Fruit fly (Drosophila melanogaster) whole organism, embryonic: ENCODE results near the gene Vti1b.

ENCODE experiments used
- Ada2b ChIP-seq: fragments of 200-800 bp; sonication (Bioruptor generic); IDR thresholded peaks from 2 replicates; pipeline ENCODE4 v1.3.6; 2022; ENCODE audit warnings: missing biosample characterization, missing genetic modification characterization
- Asciz ChIP-seq: fragments of 200-800 bp; sonication (Bioruptor generic); optimal IDR thresholded peaks from 2 replicates; lab custom pipeline; 2017; ENCODE audit warnings: missing biosample characterization, mild to moderate bottlenecking, missing genetic modification characterization, missing genetic modification reagents
- CG10462 ChIP-seq: fragments of 200-800 bp; sonication (Bioruptor generic); optimal IDR thresholded peaks from 2 replicates; lab custom pipeline; 2016; ENCODE audit warnings: missing biosample characterization, missing genetic modification characterization
- CG11398 ChIP-seq: fragments of 200-800 bp; sonication (Bioruptor generic); optimal IDR thresholded peaks from 2 replicates; lab custom pipeline; 2016; ENCODE audit warnings: missing biosample characterization, missing genetic modification characterization
- CG11504 ChIP-seq: fragments of 200-800 bp; sonication (Bioruptor generic); optimal IDR thresholded peaks from 3 replicates; lab custom pipeline; 2019; ENCODE audit warnings: missing biosample characterization, mild to moderate bottlenecking, missing genetic modification characterization, moderate library complexity
- CG12391 ChIP-seq: fragments of 200-800 bp; sonication (Bioruptor generic); optimal IDR thresholded peaks from 3 replicates; lab custom pipeline; 2018; ENCODE audit warnings: missing biosample characterization, mild to moderate bottlenecking, missing genetic modification characterization, moderate library complexity
- CG14667 ChIP-seq: fragments of 200-800 bp; sonication (Bioruptor generic); IDR thresholded peaks from 2 replicates; pipeline ENCODE4 v1.3.6; 2022; ENCODE audit warnings: missing biosample characterization, missing genetic modification characterization
- CG14860 ChIP-seq: fragments of 200-800 bp; sonication (Bioruptor generic); IDR thresholded peaks from 3 replicates; pipeline ENCODE4 v1.3.6; 2022; ENCODE audit warnings: missing biosample characterization, missing genetic modification characterization; ENCODE audit not compliant: partially characterized antibody
- CG14965 ChIP-seq: fragments of 200-800 bp; sonication (Bioruptor generic); optimal IDR thresholded peaks from 2 replicates; lab custom pipeline; 2016; ENCODE audit warnings: missing biosample characterization, missing genetic modification characterization, borderline replicate concordance
- CG15514 ChIP-seq: fragments of 200-800 bp; sonication (Bioruptor generic); optimal IDR thresholded peaks from 3 replicates; lab custom pipeline; 2017; ENCODE audit warnings: missing biosample characterization, missing genetic modification characterization, mild to moderate bottlenecking, moderate library complexity, missing genetic modification reagents
- CG15696 ChIP-seq: fragments of 200-800 bp; sonication (Bioruptor generic); optimal IDR thresholded peaks from 2 replicates; lab custom pipeline; 2019; ENCODE audit warnings: missing biosample characterization, mild to moderate bottlenecking, missing genetic modification characterization, moderate library complexity
- CG16815 ChIP-seq: fragments of 200-800 bp; sonication (Bioruptor generic); optimal IDR thresholded peaks from 3 replicates; lab custom pipeline; 2017; ENCODE audit warnings: missing biosample characterization, mild to moderate bottlenecking, missing genetic modification characterization
- CG31388 ChIP-seq: fragments of 200-800 bp; sonication (Bioruptor generic); optimal IDR thresholded peaks from 2 replicates; lab custom pipeline; 2016; ENCODE audit warnings: missing biosample characterization, missing genetic modification characterization
- CG31441 ChIP-seq: fragments of 200-800 bp; sonication (Bioruptor generic); IDR thresholded peaks from 2 replicates; pipeline ENCODE4 v1.3.6; 2022; ENCODE audit warnings: missing biosample characterization, missing genetic modification characterization
- CG3847 ChIP-seq: fragments of 200-800 bp; sonication (Bioruptor generic); IDR thresholded peaks from 2 replicates; pipeline ENCODE4 v1.3.6; 2022; ENCODE audit warnings: missing biosample characterization, missing genetic modification characterization
- CG4282 ChIP-seq: fragments of 200-800 bp; sonication (Bioruptor generic); optimal IDR thresholded peaks from 2 replicates; lab custom pipeline; 2016; ENCODE audit warnings: missing biosample characterization, missing genetic modification characterization
- CG4328 ChIP-seq: fragments of 200-800 bp; sonication (Bioruptor generic); optimal IDR thresholded peaks from 3 replicates; lab custom pipeline; 2017; ENCODE audit warnings: missing biosample characterization, missing genetic modification reagents, missing genetic modification characterization
- CG6254 ChIP-seq: fragments of 200-800 bp; sonication (Bioruptor generic); optimal IDR thresholded peaks from 3 replicates; lab custom pipeline; 2017; ENCODE audit warnings: mild to moderate bottlenecking, missing biosample characterization, missing genetic modification reagents, missing genetic modification characterization
- CG7357 ChIP-seq: fragments of 200-800 bp; sonication (Bioruptor generic); IDR thresholded peaks from 3 replicates; pipeline ENCODE4 v1.3.6; 2022; ENCODE audit warnings: missing biosample characterization, missing genetic modification characterization
- CG7745 ChIP-seq: fragments of 200-800 bp; sonication (Bioruptor generic); optimal IDR thresholded peaks from 2 replicates; lab custom pipeline; 2018; ENCODE audit warnings: missing biosample characterization, mild to moderate bottlenecking, missing genetic modification characterization, moderate library complexity
- D19B ChIP-seq: fragments of 200-800 bp; sonication (Bioruptor generic); optimal IDR thresholded peaks from 2 replicates; lab custom pipeline; 2017; ENCODE audit warnings: missing biosample characterization, mild to moderate bottlenecking, missing genetic modification characterization
- Drgx ChIP-seq: fragments of 200-800 bp; sonication (Bioruptor generic); IDR thresholded peaks from 2 replicates; pipeline ENCODE4 v1.3.6; 2022; ENCODE audit warnings: missing biosample characterization, missing genetic modification characterization
- ERR ChIP-seq: fragments of 200-800 bp; sonication (Bioruptor generic); optimal IDR thresholded peaks from 2 replicates; lab custom pipeline; 2016; ENCODE audit warnings: missing biosample characterization, missing genetic modification characterization
- HLH3B ChIP-seq: fragments of 200-800 bp; sonication (Bioruptor generic); IDR thresholded peaks from 2 replicates; pipeline ENCODE4 v1.3.6; 2022; ENCODE audit warnings: missing biosample characterization, missing genetic modification characterization
- Hmr ChIP-seq: fragments of 200-800 bp; sonication (Bioruptor generic); optimal IDR thresholded peaks from 3 replicates; lab custom pipeline; 2017; ENCODE audit warnings: mild to moderate bottlenecking, missing biosample characterization, missing genetic modification reagents, missing genetic modification characterization
- Meics ChIP-seq: fragments of 200-800 bp; sonication (Bioruptor generic); optimal IDR thresholded peaks from 2 replicates; lab custom pipeline; 2017; ENCODE audit warnings: missing biosample characterization, mild to moderate bottlenecking, missing genetic modification characterization
- Neu2 ChIP-seq: fragments of 200-800 bp; sonication (Bioruptor generic); optimal IDR thresholded peaks from 3 replicates; lab custom pipeline; 2016; ENCODE audit warnings: missing biosample characterization, missing genetic modification characterization, borderline replicate concordance
- Ssrp ChIP-seq: fragments of 200-800 bp; sonication (Bioruptor generic); optimal IDR thresholded peaks from 2 replicates; lab custom pipeline; 2018; ENCODE audit warnings: missing biosample characterization, mild to moderate bottlenecking, missing genetic modification characterization, moderate library complexity
- TFAM ChIP-seq: fragments of 200-800 bp; sonication (Bioruptor generic); optimal IDR thresholded peaks from 2 replicates; lab custom pipeline; 2017; ENCODE audit warnings: missing biosample characterization, missing genetic modification characterization, inconsistent platforms
- Taf1 ChIP-seq: fragments of 200-800 bp; sonication (Bioruptor generic); IDR thresholded peaks from 2 replicates; pipeline ENCODE4 v1.3.6; 2022; ENCODE audit warnings: missing biosample characterization, missing genetic modification characterization
- az2 ChIP-seq: fragments of 200-800 bp; sonication (Bioruptor generic); optimal IDR thresholded peaks from 3 replicates; lab custom pipeline; 2016; ENCODE audit warnings: missing biosample characterization, missing genetic modification characterization
- cg ChIP-seq: fragments of 200-800 bp; sonication (Bioruptor generic); optimal IDR thresholded peaks from 3 replicates; lab custom pipeline; 2019; ENCODE audit warnings: missing biosample characterization, mild to moderate bottlenecking, missing genetic modification characterization, moderate library complexity
- eve ChIP-seq, 2 experiments: fragments of >200 bp; optimal IDR thresholded peaks; 2 replicates each; lab custom pipeline; 2017; ENCODE audit warnings: missing biosample characterization in 2 of 2, missing genetic modification characterization in 2 of 2
- ftz-f1 ChIP-seq: fragments of 200-800 bp; sonication (Bioruptor generic); optimal IDR thresholded peaks from 2 replicates; lab custom pipeline; 2016; ENCODE audit warnings: missing biosample characterization, missing genetic modification characterization
- fu2 ChIP-seq: fragments of 200-800 bp; sonication (Bioruptor generic); optimal IDR thresholded peaks from 2 replicates; lab custom pipeline; 2016; ENCODE audit warnings: missing biosample characterization, missing genetic modification characterization
- gsb ChIP-seq: fragments of 200-800 bp; sonication (Bioruptor generic); IDR thresholded peaks from 2 replicates; pipeline ENCODE4 v1.3.6; 2022; ENCODE audit warnings: missing biosample characterization, missing genetic modification characterization
- gsb-n ChIP-seq: fragments of 200-800 bp; sonication (Bioruptor generic); optimal IDR thresholded peaks from 3 replicates; lab custom pipeline; 2018; ENCODE audit warnings: missing biosample characterization, mild to moderate bottlenecking, missing genetic modification characterization
- gt ChIP-seq: fragments of 200-800 bp; sonication (Bioruptor generic); IDR thresholded peaks from 2 replicates; pipeline ENCODE4 v1.3.6; 2022; ENCODE audit warnings: missing biosample characterization, missing genetic modification characterization
- ham ChIP-seq: fragments of 200-800 bp; sonication (Bioruptor generic); IDR thresholded peaks from 2 replicates; pipeline ENCODE4 v1.3.6; 2022; ENCODE audit warnings: missing biosample characterization, missing genetic modification characterization
- hb ChIP-seq: fragments of 200-800 bp; sonication (Bioruptor generic); IDR thresholded peaks from 3 replicates; pipeline ENCODE4 v1.3.6; 2022; ENCODE audit warnings: missing biosample characterization, missing genetic modification characterization; ENCODE audit not compliant: partially characterized antibody
- lbe ChIP-seq: fragments of 200-800 bp; sonication (Bioruptor generic); optimal IDR thresholded peaks from 2 replicates; lab custom pipeline; 2016; ENCODE audit warnings: missing biosample characterization, mild to moderate bottlenecking, missing genetic modification characterization
- lmd ChIP-seq: fragments of 200-800 bp; sonication (Bioruptor generic); IDR thresholded peaks from 2 replicates; pipeline ENCODE4 v1.3.6; 2022; ENCODE audit warnings: missing biosample characterization, missing genetic modification characterization
- pros ChIP-seq: fragments of 200-800 bp; sonication (Bioruptor generic); optimal IDR thresholded peaks from 3 replicates; lab custom pipeline; 2019; ENCODE audit warnings: missing biosample characterization, mild to moderate bottlenecking, missing genetic modification characterization, moderate library complexity
- shn ChIP-seq: fragments of 200-800 bp; sonication (Bioruptor generic); optimal IDR thresholded peaks from 3 replicates; lab custom pipeline; 2016; ENCODE audit warnings: missing biosample characterization, missing genetic modification characterization
- tgo ChIP-seq: fragments of 200-800 bp; sonication (Bioruptor generic); IDR thresholded peaks from 3 replicates; pipeline ENCODE4 v1.3.6; 2022; ENCODE audit warnings: missing biosample characterization, missing genetic modification characterization
- toy ChIP-seq: fragments of 200-800 bp; sonication (Bioruptor generic); IDR thresholded peaks from 2 replicates; pipeline ENCODE4 v1.3.6; 2022; ENCODE audit warnings: missing biosample characterization, missing genetic modification characterization
- twi ChIP-seq: fragments of 200-800 bp; optimal IDR thresholded peaks from 2 replicates; lab custom pipeline; 2019; ENCODE audit warnings: missing biosample characterization, mild to moderate bottlenecking, missing genetic modification characterization, moderate library complexity
- vfl ChIP-seq: fragments of 200-800 bp; sonication (Bioruptor generic); optimal IDR thresholded peaks from 2 replicates; lab custom pipeline; 2016; ENCODE audit warnings: missing biosample characterization, missing genetic modification characterization
- wor ChIP-seq: fragments of 200-800 bp; sonication (Bioruptor generic); IDR thresholded peaks from 2 replicates; pipeline ENCODE4 v1.3.6; 2022; ENCODE audit warnings: missing biosample characterization, missing genetic modification characterization

Gene Vti1b

dm6 chr3R:18436550-18437362 is 40.0 kb downstream of the Vti1b start (continued):
- no peak for TF ChIP-seq Ssrp (tag; lab: Kevin White, UChicago)
- no peak for TF ChIP-seq CG4328 (GFP tag; lab: Kevin White, UChicago)
- no peak for TF ChIP-seq CG14965
- TF ChIP-seq CG15514, result peak; percentile 57
- peak; percentile 34 for TF ChIP-seq ERR (GFP tag; lab: Kevin White, UChicago)
- TF ChIP-seq CG4282 (GFP tag; lab: Kevin White, UChicago), result no peak
- TF ChIP-seq pros (GFP tag; lab: Kevin White, UChicago), result no peak
- no peak for TF ChIP-seq CG15696 (tag; lab: Kevin White, UChicago)
- TF ChIP-seq CG31441, result peak; percentile 68
- no peak for TF ChIP-seq CG7357 (GFP tag; lab: Robert Waterston, UW)
- TF ChIP-seq eve (GFP tag; optimal IDR thresholded peaks at IDR 0.05; lab: Kevin White, UChicago), result peak in 1 of 2 experiments; percentile 39
- peak; percentile 53 for TF ChIP-seq CG31388
- TF ChIP-seq fu2 (GFP tag; lab: Kevin White, UChicago), result peak; percentile 42
- TF ChIP-seq twi (tag; lab: Kevin White, UChicago), result no peak
- TF ChIP-seq D19B (GFP tag; lab: Kevin White, UChicago), result peak; percentile 99
- TF ChIP-seq CG6254 (GFP tag; lab: Kevin White, UChicago), result no peak
- peak; percentile 39; the same call in 1 of the 2 replicates for TF ChIP-seq Taf1 (GFP tag; lab: Robert Waterston, UW)
- no peak for TF ChIP-seq wor (GFP tag; lab: Robert Waterston, UW)
- peak; percentile 85 for TF ChIP-seq Meics (GFP tag; lab: Kevin White, UChicago)
- no peak for TF ChIP-seq CG7745
- TF ChIP-seq Ada2b (GFP tag; lab: Robert Waterston, UW), result peak; percentile 80
- peak; percentile 65 for TF ChIP-seq lmd (GFP tag; lab: Robert Waterston, UW)
- no peak for TF ChIP-seq TFAM (GFP tag; lab: Kevin White, UChicago)
- peak; percentile 59 for TF ChIP-seq cg
- TF ChIP-seq lbe (GFP tag; lab: Kevin White, UChicago), result peak; percentile 64
- TF ChIP-seq Asciz (GFP tag; lab: Kevin White, UChicago), result peak; percentile 57
- no peak for TF ChIP-seq gt (GFP tag; lab: Robert Waterston, UW)
- peak; percentile 80 for TF ChIP-seq Drgx
- TF ChIP-seq CG3847 (GFP tag; lab: Robert Waterston, UW), result peak; percentile 30; the same call in 1 of the 2 replicates
- no peak for TF ChIP-seq vfl (GFP tag; lab: Kevin White, UChicago)
- peak; percentile 46 for TF ChIP-seq shn (GFP tag; lab: Kevin White, UChicago)
- no peak for TF ChIP-seq Neu2
- peak; percentile 57; the same call in 1 of the 2 replicates for TF ChIP-seq HLH3B (GFP tag; lab: Robert Waterston, UW)
- peak; percentile 67 for TF ChIP-seq CG12391 (tag; lab: Kevin White, UChicago)
- no peak for TF ChIP-seq toy (GFP tag; lab: Robert Waterston, UW)
- TF ChIP-seq tgo (GFP tag; lab: Robert Waterston, UW), result 0 out of 3 replicates have a peak, but pooled peaks have one; percentile 18
- peak; percentile 21 for TF ChIP-seq CG16815
- peak; percentile 82 for TF ChIP-seq CG11504 (tag; lab: Kevin White, UChicago)
- no peak for TF ChIP-seq hb (GFP tag; lab: Robert Waterston, UW)
- TF ChIP-seq ftz-f1 (GFP tag; lab: Kevin White, UChicago), result peak; percentile 93
- TF ChIP-seq gsb-n (tag; lab: Kevin White, UChicago), result no peak
- TF ChIP-seq gsb (GFP tag; lab: Robert Waterston, UW), result no peak
- TF ChIP-seq ham (GFP tag; lab: Robert Waterston, UW), result no peak
- no peak for TF ChIP-seq CG10462 (GFP tag; lab: Kevin White, UChicago)
- peak; percentile 72 for TF ChIP-seq Hmr (GFP tag; lab: Kevin White, UChicago)
- TF ChIP-seq az2 (GFP tag; lab: Kevin White, UChicago), result peak; percentile 48
- no peak for TF ChIP-seq CG11398 (GFP tag; lab: Kevin White, UChicago)
- no peak for TF ChIP-seq CG14860
- no peak for TF ChIP-seq CG14667
